Worm (Caenorhabditis elegans) whole organism, late embryonic: ENCODE results near the gene srj-25.

ENCODE experiments used
- F13H6.1 ChIP-seq: sonication (generic microtip); optimal IDR thresholded peaks from 2 replicates; lab custom pipeline; 2016; ENCODE audit warnings: missing genetic modification characterization, missing compliant biosample characterization
- ceh-30 ChIP-seq: fragments of 150-350 bp; optimal IDR thresholded peaks from 2 replicates; lab custom pipeline; 2014; ENCODE audit warnings: missing biosample characterization, missing genetic modification characterization
- ceh-34 ChIP-seq: sonication (generic microtip); optimal IDR thresholded peaks from 2 replicates; lab custom pipeline; 2016; ENCODE audit warnings: mild to moderate bottlenecking, missing genetic modification characterization, missing compliant biosample characterization
- ceh-9 ChIP-seq: sonication (generic microtip); optimal IDR thresholded peaks from 2 replicates; lab custom pipeline; 2016; ENCODE audit warnings: mild to moderate bottlenecking, missing genetic modification characterization, inconsistent platforms, missing compliant biosample characterization
- nhr-11 ChIP-seq: fragments of 150-350 bp; optimal IDR thresholded peaks from 2 replicates; lab custom pipeline; 2014; ENCODE audit warnings: missing biosample characterization, missing genetic modification characterization

ce11 chrV:774341-774740 lies 38.3 kb upstream of the srj-25 start:
- TF ChIP-seq nhr-11 (tag; lab: Kevin White, UChicago) = no peak
- no peak for TF ChIP-seq ceh-34 (tag; lab: Kevin White, UChicago)
- TF ChIP-seq F13H6.1 (tag; lab: Kevin White, UChicago) = no peak
- TF ChIP-seq ceh-30 (tag; lab: Kevin White, UChicago) = no peak
- no peak for TF ChIP-seq ceh-9 (tag; lab: Kevin White, UChicago)
